Worm (Caenorhabditis elegans): ENCODE measurements around the gene cest-1.1.

Gene cest-1.1

ce11 chrV:14171284-14171683 is 4.8 kb upstream of the cest-1.1 start, which contains the start of gene cest-2.1:
Gene cest-2.1, minus strand, starts transcription at chrV:14171481.
- TF ChIP-seq ceh-9 (tag; optimal IDR thresholded peaks at IDR 0.05) (no peak), nhr-77 (tag; optimal IDR thresholded peaks at IDR 0.05) (no peak), mdl-1 (tag; optimal IDR thresholded peaks at IDR 0.05) (no peak), elt-2 (tag; optimal IDR thresholded peaks at IDR 0.05) (peak; percentile 50), pqm-1 (tag; optimal IDR thresholded peaks at IDR 0.05) (peak; percentile 60), fkh-2 (tag; optimal IDR thresholded peaks at IDR 0.05) (no peak)

- TF ChIP-seq unc-39 (tag; optimal IDR thresholded peaks at IDR 0.05): no peak
- no peak for TF ChIP-seq unc-62 (GFP tag; optimal IDR thresholded peaks at IDR 0.05)
- no peak for TF ChIP-seq elt-1 (tag; optimal IDR thresholded peaks at IDR 0.05)
- TF ChIP-seq tbx-2 (tag; optimal IDR thresholded peaks at IDR 0.05): no peak
- TF ChIP-seq skn-1 (tag; optimal IDR thresholded peaks at IDR 0.05): no peak
- TF ChIP-seq nhr-11 (tag; optimal IDR thresholded peaks at IDR 0.05): no peak
- TF ChIP-seq nhr-77 (tag; optimal IDR thresholded peaks at IDR 0.05): no peak
- no peak for TF ChIP-seq zag-1 (tag; optimal IDR thresholded peaks at IDR 0.05)
- TF ChIP-seq ztf-4 (tag; optimal IDR thresholded peaks at IDR 0.05): no peak
These were observed 1.1 kb upstream of the cest-1.1 start, which contains the start of gene ocam-1 for ce11 chrV:14167629-14168028. Gene ocam-1, minus strand, starts transcription at chrV:14167729.

- no peak for TF ChIP-seq eor-1 (tag; optimal IDR thresholded peaks at IDR 0.05)
- TF ChIP-seq egl-27 (tag; optimal IDR thresholded peaks at IDR 0.05): no peak
- no peak for TF ChIP-seq nhr-43 (tag; optimal IDR thresholded peaks at IDR 0.05; ENCODE audit: poor library complexity, severe bottlenecking)
These were observed 785 bp downstream of the cest-1.1 start for ce11 chrV:14165745-14166144.

ce11 chrV:14162959-14163548 is 3.5 kb downstream of the cest-1.1 start, which contains the start of gene srd-26:
Gene srd-26, minus strand, starts transcription at chrV:14163009.
- TF ChIP-seq unc-62 (GFP tag; optimal IDR thresholded peaks at IDR 0.05) (no peak), mdl-1 (tag; optimal IDR thresholded peaks at IDR 0.05) (no peak), ZK546.5 (tag; optimal IDR thresholded peaks at IDR 0.05) (no peak), eor-1 (tag; optimal IDR thresholded peaks at IDR 0.05) (no peak), egl-27 (tag; optimal IDR thresholded peaks at IDR 0.05) (no peak), nfya-1 (tag; optimal IDR thresholded peaks at IDR 0.05; ENCODE audit: insufficient read depth) (no peak), ceh-82 (tag; optimal IDR thresholded peaks at IDR 0.05) (no peak), nhr-12 (tag; optimal IDR thresholded peaks at IDR 0.05) (no peak), egl-5 (tag; optimal IDR thresholded peaks at IDR 0.05) (no peak)

- TF ChIP-seq elt-2 (tag; optimal IDR thresholded peaks at IDR 0.05) (peak; percentile 46), pqm-1 (tag; optimal IDR thresholded peaks at IDR 0.05) (peak; percentile 36), lsy-12 (tag; optimal IDR thresholded peaks at IDR 0.05) (no peak), pha-4 (tag; optimal IDR thresholded peaks at IDR 0.05) (peak; percentile 15)
These were observed 5.8 kb downstream of the cest-1.1 start, which contains the start of gene cest-1.2 for ce11 chrV:14160698-14161097. Gene cest-1.2, minus strand, starts transcription at chrV:14160862.

- TF ChIP-seq jun-1 (tag; optimal IDR thresholded peaks at IDR 0.05) (no peak), lsy-12 (tag; optimal IDR thresholded peaks at IDR 0.05) (no peak), elt-1 (tag; optimal IDR thresholded peaks at IDR 0.05) (no peak), ama-1 (optimal IDR thresholded peaks at IDR 0.05) (no peak), fkh-10 (GFP tag; optimal IDR thresholded peaks at IDR 0.05) (no peak), mdl-1 (tag; optimal IDR thresholded peaks at IDR 0.05) (no peak), R02D3.7 (tag; optimal IDR thresholded peaks at IDR 0.05) (no peak), ceh-82 (tag; optimal IDR thresholded peaks at IDR 0.05) (no peak), mml-1 (tag; optimal IDR thresholded peaks at IDR 0.05) (no peak), zag-1 (tag; optimal IDR thresholded peaks at IDR 0.05) (no peak), daf-12 (tag; optimal IDR thresholded peaks at IDR 0.05) (no peak), fkh-2 (tag; optimal IDR thresholded peaks at IDR 0.05) (no peak), eor-1 (tag; optimal IDR thresholded peaks at IDR 0.05) (no peak)
These were observed 10.1 kb downstream of the cest-1.1 start, which contains the start of gene AH10.2 for ce11 chrV:14156468-14156867. Gene AH10.2, plus strand, starts transcription at chrV:14156768.
